Fruit fly (Drosophila melanogaster): ENCODE data around the gene CG31917.
A peak's percentile ranks its signal among the peaks of the same experiment; 100 is the strongest.

CG31917 gene

DNA sequence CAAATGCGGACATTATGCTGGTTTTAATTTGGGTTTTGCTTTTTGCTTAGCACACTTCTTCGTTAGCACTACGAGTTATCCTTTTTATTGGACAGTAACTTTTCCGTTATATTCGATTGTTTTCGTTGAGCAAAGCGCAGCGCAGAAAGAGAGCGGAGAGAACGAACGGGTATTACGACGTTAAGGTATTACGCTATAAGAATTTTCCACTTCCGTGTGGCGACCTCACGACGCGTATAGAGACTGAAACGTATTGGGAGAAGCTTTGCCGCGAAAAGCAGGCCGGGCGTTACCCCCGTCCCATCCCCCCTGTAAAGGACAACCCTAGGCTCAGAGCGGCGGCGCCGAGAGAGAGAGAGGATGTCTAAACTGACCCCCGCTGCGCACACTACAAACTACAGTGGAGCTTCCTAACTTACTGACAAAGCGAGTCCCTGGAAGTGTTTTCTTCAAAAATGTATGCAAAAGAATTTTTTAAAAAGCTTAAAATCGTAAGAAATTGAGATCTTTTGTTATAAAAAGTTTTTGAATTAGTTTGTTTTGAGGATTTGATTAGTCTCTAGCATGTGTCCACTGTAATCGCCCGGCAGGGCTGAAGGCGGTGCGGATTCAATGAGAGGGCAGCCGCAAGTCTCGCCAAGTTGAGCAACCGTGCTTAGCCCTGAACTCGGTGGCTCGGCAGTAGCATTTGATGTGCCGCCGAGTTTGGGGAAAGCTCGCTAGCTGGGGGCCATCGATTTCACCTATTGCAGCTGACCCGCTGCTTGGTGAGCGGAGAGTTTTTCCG is 5.8 kb downstream of the CG31917 start (continued):
- TF ChIP-seq woc (GFP tag; optimal IDR thresholded peaks at IDR 0.05): peak; percentile 87

DNA sequence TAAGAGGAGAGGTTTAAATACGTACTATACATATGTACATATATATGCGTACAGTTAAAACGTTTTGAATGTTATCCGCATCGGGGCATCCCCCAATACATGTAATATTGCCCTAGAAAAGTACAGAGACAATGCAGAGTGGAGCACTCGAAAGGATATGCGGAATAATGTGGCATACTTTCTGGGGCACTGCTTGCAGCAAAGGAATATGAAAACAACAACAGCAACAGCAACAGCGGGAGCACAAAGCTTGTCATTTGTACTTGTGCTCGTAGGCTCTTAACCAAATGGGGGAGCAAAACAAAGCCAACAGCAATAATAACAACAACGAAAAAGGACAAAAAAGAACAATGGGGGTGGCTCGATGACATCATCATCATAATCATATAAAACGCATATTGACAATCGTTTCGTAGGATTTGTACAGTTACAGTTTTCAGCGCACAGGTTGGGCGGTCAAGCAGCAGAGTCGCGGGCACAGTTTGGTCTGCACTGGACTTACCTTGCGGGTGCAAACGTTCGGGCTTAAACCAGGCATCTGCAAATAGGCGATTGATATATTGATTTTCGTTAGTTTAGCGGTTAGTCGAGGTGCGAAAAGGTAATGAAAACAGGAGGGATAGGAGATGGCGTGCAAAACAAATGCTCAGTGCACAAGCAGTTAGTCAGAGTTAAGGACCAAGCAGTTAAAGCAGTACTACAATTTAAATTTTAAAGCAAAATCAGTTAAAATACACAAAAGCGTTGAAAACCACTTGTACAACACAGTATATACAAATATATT is 6.8 kb downstream of the CG31917 start:
- peak; percentile 55 for TF ChIP-seq N (GFP tag; optimal IDR thresholded peaks at IDR 0.05)
- no peak for TF ChIP-seq woc (GFP tag; optimal IDR thresholded peaks at IDR 0.05)
- no peak for TF ChIP-seq Hnf4 (GFP tag; optimal IDR thresholded peaks at IDR 0.05)
- peak; percentile 29 for TF ChIP-seq Myc (optimal IDR thresholded peaks at IDR 0.05)
- TF ChIP-seq usp (GFP tag; optimal IDR thresholded peaks at IDR 0.05): no peak
- TF ChIP-seq dsf (GFP tag; optimal IDR thresholded peaks at IDR 0.05; ENCODE audit: borderline replicate concordance): no peak
- TF ChIP-seq Hr78 (GFP tag; optimal IDR thresholded peaks at IDR 0.05): no peak

DNA sequence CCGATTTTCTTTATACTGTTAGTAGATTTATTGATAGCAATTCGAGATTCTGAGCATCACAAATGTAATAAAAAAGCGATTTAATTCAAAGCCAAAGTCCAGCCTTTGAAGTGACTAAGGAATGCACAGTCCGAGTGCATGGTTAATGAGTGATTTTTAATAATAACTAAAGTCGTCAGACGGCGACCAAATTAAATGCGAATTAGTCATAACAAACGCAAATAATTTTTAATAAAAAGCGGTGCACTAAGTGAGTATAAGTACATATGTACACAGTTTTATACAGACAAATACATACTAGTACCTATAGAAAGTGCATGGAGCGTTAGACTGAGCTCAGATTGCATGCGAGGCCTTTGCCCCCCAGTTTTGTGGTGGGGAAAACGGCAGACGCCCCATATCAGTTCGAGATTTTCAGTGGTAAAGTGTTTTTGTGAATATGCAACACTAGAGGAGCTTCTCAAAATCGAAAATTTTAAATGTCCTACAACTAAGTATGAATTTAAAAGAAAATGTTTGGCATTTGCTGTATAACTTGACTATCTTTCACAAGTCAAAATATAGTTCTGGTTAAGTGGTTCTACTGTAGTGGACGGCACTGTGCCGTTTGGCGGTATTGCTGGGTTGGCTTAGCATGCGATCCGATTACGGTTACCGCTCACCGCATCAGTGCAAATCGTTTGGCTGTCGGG is 7.8 kb downstream of the CG31917 start:
- TF ChIP-seq Rel (GFP tag; optimal IDR thresholded peaks at IDR 0.05): no peak
- no peak for TF ChIP-seq Rel (tag; optimal IDR thresholded peaks at IDR 0.05)
- TF ChIP-seq dsf (GFP tag; optimal IDR thresholded peaks at IDR 0.05; ENCODE audit: borderline replicate concordance): no peak
- peak; percentile 81 for TF ChIP-seq OdsH (GFP tag; optimal IDR thresholded peaks at IDR 0.05)
- peak; percentile 78 for TF ChIP-seq h (GFP tag; optimal IDR thresholded peaks at IDR 0.05)
- TF ChIP-seq Sp1 (GFP tag; optimal IDR thresholded peaks at IDR 0.05): peak; percentile 46
- peak; percentile 62 for TF ChIP-seq br (GFP tag; optimal IDR thresholded peaks at IDR 0.05)
- peak; percentile 78 for TF ChIP-seq ey (GFP tag; optimal IDR thresholded peaks at IDR 0.05)
- no peak for TF ChIP-seq Hr78 (GFP tag; optimal IDR thresholded peaks at IDR 0.05)
- peak; percentile 73 for TF ChIP-seq rgr (GFP tag; optimal IDR thresholded peaks at IDR 0.05)
- TF ChIP-seq Mio (GFP tag; optimal IDR thresholded peaks at IDR 0.05): no peak
- peak; percentile 72 for TF ChIP-seq fru (GFP tag; optimal IDR thresholded peaks at IDR 0.05)
- no peak for TF ChIP-seq Abd-B (GFP tag; optimal IDR thresholded peaks at IDR 0.05)
- TF ChIP-seq psq (GFP tag; optimal IDR thresholded peaks at IDR 0.05): peak; percentile 39
- no peak for TF ChIP-seq sv (GFP tag; optimal IDR thresholded peaks at IDR 0.05)
- peak; percentile 61 for TF ChIP-seq Hnf4 (GFP tag; optimal IDR thresholded peaks at IDR 0.05)
- TF ChIP-seq CG32264 (GFP tag; optimal IDR thresholded peaks at IDR 0.05): peak; percentile 14
- TF ChIP-seq Jra (GFP tag; optimal IDR thresholded peaks at IDR 0.05): peak; percentile 17
- TF ChIP-seq dmrt93B (GFP tag; optimal IDR thresholded peaks at IDR 0.05): no peak
- TF ChIP-seq foxo (GFP tag; optimal IDR thresholded peaks at IDR 0.05): peak in 1 of 2 experiments; percentile 75
- TF ChIP-seq tai (GFP tag; optimal IDR thresholded peaks at IDR 0.05): peak; percentile 13
- TF ChIP-seq woc (GFP tag; optimal IDR thresholded peaks at IDR 0.05): peak; percentile 19

DNA sequence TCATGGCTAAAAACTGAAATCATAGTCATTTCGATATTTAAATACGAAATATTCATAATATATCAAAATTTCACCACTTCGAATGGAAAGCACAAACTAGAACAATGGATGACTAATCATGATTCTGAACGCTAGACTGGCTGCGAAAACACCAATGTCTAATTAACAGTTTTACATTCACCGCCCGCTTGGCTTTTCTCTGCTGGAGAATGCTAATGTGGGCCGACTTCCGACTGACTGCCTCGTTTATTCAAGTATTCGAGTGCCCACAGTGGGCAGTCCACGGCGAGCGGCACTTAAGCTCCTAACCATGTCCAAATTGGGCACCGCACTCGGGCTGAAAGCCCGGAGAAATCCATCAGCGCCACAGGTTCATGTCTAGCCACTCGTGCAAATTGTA is 8.6 kb downstream of the CG31917 start:
- TF ChIP-seq jim (GFP tag; optimal IDR thresholded peaks at IDR 0.05): no peak
- no peak for TF ChIP-seq Sp1 (GFP tag; optimal IDR thresholded peaks at IDR 0.05)
- no peak for TF ChIP-seq HLH106 (tag; optimal IDR thresholded peaks at IDR 0.05)
- TF ChIP-seq CrebA (GFP tag; optimal IDR thresholded peaks at IDR 0.05; ENCODE audit: borderline replicate concordance): no peak
- no peak for TF ChIP-seq Abd-B (GFP tag; optimal IDR thresholded peaks at IDR 0.05)
- no peak for TF ChIP-seq br (GFP tag; optimal IDR thresholded peaks at IDR 0.05)
- TF ChIP-seq Hr83 (GFP tag; optimal IDR thresholded peaks at IDR 0.05; ENCODE audit: poor library complexity, severe bottlenecking): no peak
- no peak for TF ChIP-seq N (GFP tag; optimal IDR thresholded peaks at IDR 0.05)
- no peak for TF ChIP-seq Jra (GFP tag; optimal IDR thresholded peaks at IDR 0.05)
- TF ChIP-seq sv (GFP tag; optimal IDR thresholded peaks at IDR 0.05): no peak
- no peak for TF ChIP-seq dmrt93B (GFP tag; optimal IDR thresholded peaks at IDR 0.05)
- TF ChIP-seq woc (GFP tag; optimal IDR thresholded peaks at IDR 0.05): no peak
- no peak for TF ChIP-seq Vsx2 (GFP tag; optimal IDR thresholded peaks at IDR 0.05; ENCODE audit: partially characterized antibody)
- no peak for TF ChIP-seq pan (optimal IDR thresholded peaks at IDR 0.05)
- TF ChIP-seq GATAd (GFP tag; optimal IDR thresholded peaks at IDR 0.05): no peak
- TF ChIP-seq Rel (GFP tag; optimal IDR thresholded peaks at IDR 0.05): no peak
- TF ChIP-seq Rel (tag; optimal IDR thresholded peaks at IDR 0.05): no peak
- TF ChIP-seq Hnf4 (GFP tag; optimal IDR thresholded peaks at IDR 0.05): no peak
- no peak for TF ChIP-seq brk (GFP tag; optimal IDR thresholded peaks at IDR 0.05)

Data from whole organism, wandering third instar larva.